Fruit fly (Drosophila melanogaster) S2 (cell line): ENCODE data around the gene SCCRO.
A peak's percentile ranks its signal among the peaks of the same experiment; 100 is the strongest.

Source experiments
- CG8478 ChIP-seq: fragments of >200 bp; optimal IDR thresholded peaks from 2 replicates; lab custom pipeline; 2018
- CTCF ChIP-seq, 2 experiments: fragments of >200 bp; optimal IDR thresholded peaks; 2 replicates each; lab custom pipeline; 2018

SCCRO gene

DNA sequence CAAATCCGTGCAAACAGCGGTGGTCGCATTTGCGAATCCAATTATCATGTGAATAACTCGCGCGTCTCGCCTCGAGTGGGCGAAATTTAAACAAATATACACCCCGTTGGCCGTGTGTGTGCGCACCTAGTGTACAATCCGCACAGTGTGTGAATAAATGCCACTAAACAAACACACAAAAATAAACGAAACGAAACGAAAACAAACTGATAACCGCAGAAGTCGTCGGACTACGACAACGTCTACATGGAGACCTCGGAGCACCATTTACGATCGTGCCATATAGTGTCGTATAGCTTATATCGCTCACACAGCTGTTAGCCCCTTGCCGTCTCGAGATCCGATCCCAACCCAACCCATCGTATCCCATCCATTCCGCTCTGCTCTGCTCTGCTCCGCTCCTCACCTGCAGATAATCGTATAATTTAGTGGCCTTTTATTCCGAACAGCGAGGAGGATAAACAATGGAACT, 3.3 kb downstream of the SCCRO start:
- TF ChIP-seq CG8478 (lab: Kevin White, UChicago) (no peak), CTCF (optimal IDR thresholded peaks at IDR 0.05; lab: Kevin White, UChicago) (no peak)

DNA sequence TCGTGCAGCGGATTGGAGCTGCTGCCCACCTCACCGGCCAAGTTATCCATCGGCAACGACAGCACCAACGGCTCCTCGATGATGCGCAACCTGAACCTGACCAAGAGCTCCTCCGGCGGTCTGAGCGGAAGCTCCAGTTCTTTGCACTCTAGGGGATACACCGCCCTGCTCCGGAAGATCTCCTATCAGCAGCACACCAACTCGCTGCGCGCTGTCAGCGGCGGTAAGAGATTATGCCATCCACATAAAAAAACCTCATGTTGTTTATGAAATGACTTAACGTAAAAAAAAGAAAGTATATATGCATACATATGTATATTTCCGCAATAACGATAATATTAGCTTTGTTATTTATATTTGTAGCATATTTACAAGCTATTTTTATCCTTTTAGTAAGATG, 5.5 kb downstream of the SCCRO start:
- TF ChIP-seq CTCF (optimal IDR thresholded peaks at IDR 0.05; lab: Kevin White, UChicago) = no peak
- TF ChIP-seq CG8478 (lab: Kevin White, UChicago) = no peak

DNA sequence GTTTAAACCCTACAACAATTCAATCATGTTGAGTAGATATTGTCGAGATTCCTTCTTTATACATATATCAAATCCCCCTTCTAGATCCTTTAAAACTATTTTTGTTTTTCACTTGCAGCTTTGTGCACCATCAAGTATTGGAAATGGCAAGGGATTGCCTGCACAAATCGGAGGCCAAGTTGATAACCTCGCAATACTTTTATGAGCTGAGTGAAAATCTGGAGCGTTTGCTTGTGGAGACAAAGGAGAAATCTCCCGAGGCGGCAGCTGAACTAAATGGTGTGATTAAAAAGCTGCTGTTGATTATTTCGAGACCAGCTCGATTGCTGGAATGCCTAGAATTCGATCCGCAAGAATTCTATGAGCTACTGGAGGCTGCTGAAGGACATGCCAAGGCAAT, 7.3 kb downstream of the SCCRO start:
- TF ChIP-seq CTCF (optimal IDR thresholded peaks at IDR 0.05; lab: Kevin White, UChicago) (no peak), CG8478 (lab: Kevin White, UChicago) (no peak)

DNA sequence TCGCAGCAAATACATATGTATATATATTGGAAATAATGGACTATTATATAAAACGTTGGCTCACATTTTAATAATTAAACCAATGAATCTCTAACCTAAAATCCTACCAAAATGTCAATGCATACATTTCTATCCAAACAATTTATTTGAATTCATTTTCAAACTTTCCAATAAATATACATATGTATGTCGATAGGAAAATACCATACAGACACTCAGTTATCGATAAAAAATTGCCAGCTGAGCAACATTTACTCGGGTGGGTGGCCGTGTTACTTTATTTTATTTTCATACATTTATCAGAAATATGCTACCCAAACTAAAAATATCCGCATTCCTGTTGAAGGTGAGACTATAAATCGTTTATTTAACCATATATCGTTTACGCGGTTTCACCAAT, 13.1 kb downstream of the SCCRO start, which contains the start of gene Ufsp2:
TSS of gene Ufsp2 (plus strand) at position 214 of the 400 bp plus-strand sequence.
- no peak for TF ChIP-seq CTCF (optimal IDR thresholded peaks at IDR 0.05; lab: Kevin White, UChicago)
- no peak for TF ChIP-seq CG8478 (lab: Kevin White, UChicago)

DNA sequence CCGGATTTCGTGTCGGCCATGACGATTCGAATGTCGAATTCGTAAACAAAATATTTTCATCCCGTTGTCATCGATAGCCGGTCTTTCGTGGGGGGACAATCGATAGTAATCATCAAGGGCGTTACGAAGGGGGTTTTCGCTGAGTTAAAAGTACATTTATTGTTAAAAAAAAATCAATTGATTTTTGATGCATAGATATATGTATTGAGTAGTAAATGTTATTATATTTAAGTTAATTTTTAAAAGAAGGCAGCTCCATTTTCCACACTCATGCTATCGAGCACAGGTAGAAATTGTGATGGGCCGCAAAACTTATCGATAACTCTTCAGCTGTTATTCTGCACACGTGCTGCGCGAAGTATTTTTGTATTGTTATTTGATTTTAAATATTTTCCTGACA, 17.3 kb downstream of the SCCRO start, which contains the start of the genes mrn and CG12301:
TSS of gene mrn (minus strand) at position 51 of the 400 bp plus-strand sequence.
TSS of gene CG12301 (plus strand) at position 314 of the 400 bp plus-strand sequence.
- TF ChIP-seq CG8478 (lab: Kevin White, UChicago) (no peak), CTCF (optimal IDR thresholded peaks at IDR 0.05; lab: Kevin White, UChicago) (no peak)

DNA sequence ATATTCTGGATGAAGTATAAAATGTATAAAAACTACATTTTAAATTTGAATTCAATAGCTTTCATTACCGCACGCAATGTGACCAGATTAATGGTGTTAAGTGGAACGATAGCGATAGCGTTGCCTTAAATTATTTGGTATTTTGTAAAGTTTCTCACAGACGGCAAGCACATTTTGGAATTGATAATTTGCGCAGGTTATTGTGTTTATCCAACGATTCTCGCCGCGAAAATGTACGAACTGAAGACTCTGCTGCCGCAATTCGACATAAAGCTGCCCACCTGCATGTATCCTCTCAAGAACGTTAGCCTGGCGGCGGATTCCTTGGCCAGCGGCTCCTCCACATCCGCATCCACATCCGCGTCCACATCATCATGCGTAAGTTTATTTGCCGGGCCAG, 20.3 kb downstream of the SCCRO start, which contains the start of gene AIMP2:
TSS of gene AIMP2 (plus strand) at position 135 of the 400 bp plus-strand sequence.
- no peak for TF ChIP-seq CTCF (optimal IDR thresholded peaks at IDR 0.05; lab: Kevin White, UChicago)
- no peak for TF ChIP-seq CG8478 (lab: Kevin White, UChicago)

DNA sequence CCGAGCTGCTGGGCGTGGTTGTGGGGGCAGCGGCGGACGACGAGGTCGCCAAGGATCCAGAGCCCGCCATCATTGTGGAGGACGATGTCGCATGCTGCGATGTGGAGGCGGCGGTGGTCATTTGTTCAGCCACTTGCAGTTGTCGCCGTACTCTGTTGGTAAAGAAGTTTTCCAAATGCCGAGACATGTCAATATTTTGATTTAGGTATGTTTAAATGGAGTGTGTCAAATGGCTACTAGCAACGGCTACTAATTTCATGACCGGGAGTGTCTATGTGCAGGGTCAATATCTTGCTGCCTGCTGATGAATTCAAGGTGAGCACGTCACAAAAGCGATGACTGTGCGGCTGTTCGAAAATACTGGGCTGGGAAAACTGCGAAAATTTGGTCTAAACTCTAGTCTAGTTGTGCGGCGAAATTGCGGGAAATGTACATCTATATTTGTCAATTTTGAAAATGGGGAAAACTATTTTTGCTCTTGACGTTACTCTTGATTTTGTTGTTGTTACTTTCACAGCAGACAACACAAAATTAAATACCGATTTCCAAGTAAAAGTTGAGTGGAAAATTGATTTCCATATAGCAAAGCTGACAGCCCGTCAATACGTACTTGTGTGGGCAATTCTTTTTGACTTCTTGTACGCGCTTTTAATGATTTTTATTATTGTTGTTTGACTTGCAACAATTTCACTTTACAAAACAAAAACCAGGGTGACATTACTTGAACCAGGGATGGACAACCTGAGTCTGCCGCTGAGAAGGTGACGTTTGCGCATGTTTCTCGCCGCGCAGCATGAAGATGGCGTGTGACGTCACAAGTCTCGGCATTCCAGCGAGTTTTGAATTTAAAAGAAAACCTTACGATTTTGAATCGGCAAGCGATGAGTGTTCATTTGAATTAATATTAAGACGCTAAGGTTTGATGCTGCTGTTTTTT, 24.5 kb downstream of the SCCRO start, which contains the start of gene CG7656:
TSS of gene CG7656 (minus strand) at position 731 of the 937 bp plus-strand sequence.
- TF ChIP-seq CTCF (optimal IDR thresholded peaks at IDR 0.05; lab: Kevin White, UChicago) (peak in 1 of 2 experiments; percentile 7), CG8478 (lab: Kevin White, UChicago) (no peak)

DNA sequence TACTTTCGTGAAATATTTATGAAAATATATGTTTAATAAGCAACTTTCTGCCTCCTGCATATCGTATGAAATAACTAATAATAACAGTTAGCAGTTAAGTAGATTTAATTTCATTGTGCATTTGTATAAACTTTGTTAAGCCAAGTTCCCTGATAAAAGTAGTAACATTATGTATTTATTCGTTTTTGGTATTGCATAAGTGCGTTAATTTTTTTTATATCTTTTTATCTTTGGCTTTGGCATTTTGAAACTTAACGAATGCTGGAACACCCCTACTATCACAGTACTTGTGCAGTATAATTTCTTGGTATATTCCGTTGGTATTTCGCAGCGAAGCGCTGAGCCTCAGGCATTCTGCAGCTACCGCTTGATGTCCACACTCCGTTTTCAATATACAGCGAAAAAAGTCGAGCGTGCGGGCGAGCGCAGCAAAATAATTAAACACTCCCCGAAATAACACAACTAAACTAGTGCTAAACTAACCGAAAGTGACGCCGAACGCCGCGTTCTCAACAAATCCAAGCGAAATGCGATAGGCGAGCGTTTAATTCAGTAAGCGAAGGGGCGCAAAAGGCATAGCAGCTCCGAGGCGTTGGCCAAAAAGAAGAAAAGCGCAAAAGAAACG, 25.4 kb downstream of the SCCRO start, which contains the start of gene RhoGAP71E:
TSS of gene RhoGAP71E (plus strand) at position 347 of the 625 bp plus-strand sequence.
- TF ChIP-seq CTCF (optimal IDR thresholded peaks at IDR 0.05; lab: Kevin White, UChicago) (peak in 1 of 2 experiments; percentile 13), CG8478 (lab: Kevin White, UChicago) (no peak)

DNA sequence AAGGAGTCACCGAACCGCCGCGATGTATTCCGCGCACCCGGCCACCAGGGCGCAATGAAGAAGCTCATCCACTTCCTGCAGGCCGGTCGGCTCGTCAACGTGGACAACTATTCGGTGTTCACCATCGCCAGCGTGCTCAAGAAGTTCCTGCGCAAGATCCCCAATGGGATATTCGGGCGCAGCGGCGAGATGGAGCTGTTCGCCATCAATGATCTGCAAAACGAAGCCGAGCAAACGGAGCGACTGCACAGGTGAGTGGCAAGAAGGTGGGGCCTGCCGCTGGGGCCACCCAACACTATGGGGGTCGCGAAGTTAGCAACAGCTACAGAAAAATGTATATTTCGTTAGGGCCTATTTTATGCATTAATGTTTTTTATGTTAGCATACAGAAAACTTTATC, 26.5 kb downstream of the SCCRO start:
- TF ChIP-seq CG8478 (lab: Kevin White, UChicago) (no peak), CTCF (optimal IDR thresholded peaks at IDR 0.05; lab: Kevin White, UChicago) (no peak)

DNA sequence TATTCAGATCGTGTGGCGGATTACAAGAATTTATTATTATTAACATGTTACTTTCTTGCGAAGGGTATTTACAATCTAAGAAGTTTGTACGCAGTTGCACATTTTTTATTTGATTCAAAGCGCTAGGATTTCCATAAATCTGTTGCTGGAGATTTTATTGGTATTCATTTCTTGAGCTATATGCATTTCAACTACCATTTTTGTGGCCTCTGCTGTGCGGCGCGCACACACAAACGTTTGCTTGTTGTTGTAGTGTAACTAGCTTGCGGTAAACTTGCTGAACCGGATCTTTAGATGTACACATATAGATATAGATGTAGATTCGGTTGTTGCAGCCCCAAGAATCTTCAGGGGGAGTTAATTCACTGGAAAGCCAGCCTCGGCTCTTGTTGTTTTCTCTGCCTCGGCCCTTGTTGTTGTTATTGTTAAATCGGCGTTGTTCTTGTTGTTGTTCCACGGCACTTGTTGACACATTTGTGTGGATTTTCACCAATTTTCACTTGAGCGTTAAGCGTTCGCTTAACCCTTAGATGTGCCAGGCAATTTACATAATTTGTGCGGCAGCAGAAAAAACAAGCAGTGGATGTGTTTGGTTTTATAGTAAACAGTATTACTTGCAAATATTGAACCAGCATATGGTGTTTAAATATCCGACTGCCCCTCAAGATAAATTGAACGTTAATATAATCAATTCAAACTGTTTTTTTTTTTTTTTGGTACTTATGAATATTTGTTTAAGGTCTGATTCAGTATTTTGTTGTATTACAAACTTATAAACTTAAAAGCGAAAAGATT, 27.8 kb downstream of the SCCRO start:
- TF ChIP-seq CG8478 (lab: Kevin White, UChicago) (no peak), CTCF (optimal IDR thresholded peaks at IDR 0.05; lab: Kevin White, UChicago) (no peak)

DNA sequence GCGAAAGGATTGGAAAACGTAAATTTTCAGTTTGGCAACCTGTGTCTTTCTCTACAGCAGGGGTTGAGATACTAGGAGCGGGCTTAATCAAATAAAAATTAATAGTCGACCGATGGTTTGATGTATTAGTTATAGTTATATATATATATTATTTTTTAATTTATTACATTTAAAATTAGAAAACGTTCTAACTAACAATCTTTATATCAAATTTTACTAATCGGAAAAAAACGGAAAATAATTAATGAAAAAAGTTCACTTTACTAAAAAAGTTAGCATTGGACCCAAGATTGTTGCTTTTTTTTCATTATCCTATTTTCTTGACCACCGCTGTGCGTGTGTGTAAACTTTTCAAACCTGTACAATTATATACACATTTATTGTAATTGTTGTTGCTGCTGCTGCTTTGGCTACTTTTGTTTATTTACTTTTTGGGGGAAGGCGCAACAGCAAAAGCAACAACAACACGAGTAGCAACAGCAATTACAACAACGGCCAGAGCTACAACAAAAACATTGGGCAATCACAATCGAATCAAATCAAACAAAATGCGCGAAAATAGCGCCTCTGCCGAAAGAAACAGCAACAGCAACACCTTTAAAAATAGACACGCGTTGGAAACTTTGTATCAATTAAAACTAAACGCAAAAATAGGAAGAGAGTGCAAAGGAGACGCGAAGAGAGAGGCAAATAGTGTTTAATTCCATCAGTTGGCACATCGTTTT, 29.5 kb downstream of the SCCRO start:
- no peak for TF ChIP-seq CG8478 (lab: Kevin White, UChicago)
- TF ChIP-seq CTCF (optimal IDR thresholded peaks at IDR 0.05; lab: Kevin White, UChicago) = no peak

DNA sequence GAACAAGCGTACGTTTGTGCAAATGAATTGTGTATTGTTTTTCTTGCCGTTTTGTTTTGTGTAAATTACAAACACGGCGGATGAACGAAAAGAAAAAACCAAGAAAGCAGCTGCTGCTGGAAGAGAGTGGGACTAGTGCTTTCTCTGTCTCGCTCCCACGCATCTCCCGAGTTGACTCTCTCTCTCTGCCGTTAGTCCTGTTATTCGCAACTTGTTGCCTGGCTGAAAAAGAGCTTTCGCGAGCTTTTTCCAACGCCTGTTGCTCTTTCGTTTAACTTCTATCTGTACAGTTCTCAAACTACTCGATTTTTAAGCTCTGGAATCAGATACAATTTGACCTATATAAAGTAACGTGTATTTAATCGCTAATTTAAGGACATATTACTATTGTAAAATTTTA, 30.2 kb downstream of the SCCRO start:
- no peak for TF ChIP-seq CG8478 (lab: Kevin White, UChicago)
- TF ChIP-seq CTCF (optimal IDR thresholded peaks at IDR 0.05; lab: Kevin White, UChicago) = no peak

DNA sequence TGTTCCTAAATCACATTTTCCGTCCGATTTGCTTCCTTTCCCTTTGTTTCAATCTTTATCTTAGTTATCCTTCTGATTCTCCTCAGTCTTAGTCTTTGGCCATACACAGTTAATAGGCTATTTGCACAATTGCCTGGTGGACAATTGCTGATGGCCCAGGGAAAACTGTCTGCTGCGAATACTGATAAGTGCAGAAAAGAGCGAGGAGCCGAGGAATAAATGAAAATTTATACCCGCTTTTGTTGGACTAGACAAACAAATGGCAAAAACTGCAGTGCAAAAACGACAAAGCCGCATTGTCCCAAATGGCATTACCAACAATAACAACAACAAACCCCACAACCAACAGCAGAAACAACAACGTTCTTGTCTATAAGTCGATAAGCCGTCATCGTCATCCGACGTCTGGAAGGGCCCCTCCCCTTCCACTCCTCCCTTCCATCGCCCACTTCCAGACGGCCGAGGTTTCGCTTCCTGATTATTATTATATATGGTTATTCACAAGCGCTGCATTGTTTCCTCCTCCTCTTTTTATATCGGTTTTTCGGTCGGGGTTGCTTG, 30.9 kb downstream of the SCCRO start:
- TF ChIP-seq CG8478 (lab: Kevin White, UChicago) = no peak
- TF ChIP-seq CTCF (optimal IDR thresholded peaks at IDR 0.05; lab: Kevin White, UChicago) = no peak
